Fruit fly (Drosophila melanogaster): ENCODE measurements around the gene CG31358.

The CG31358 gene

dm6 chr3R:11978278-11978677 is 53.3 kb downstream of the CG31358 start:
- TF ChIP-seq Dif (GFP tag; optimal IDR thresholded peaks at IDR 0.05; ENCODE audit: partially characterized antibody) (no peak), Dfd (GFP tag; optimal IDR thresholded peaks at IDR 0.05) (no peak), Jra (GFP tag; optimal IDR thresholded peaks at IDR 0.05) (no peak), CG32264 (GFP tag; optimal IDR thresholded peaks at IDR 0.05) (no peak), h (GFP tag; optimal IDR thresholded peaks at IDR 0.05) (no peak), lola (GFP tag; optimal IDR thresholded peaks at IDR 0.05) (no peak), jim (GFP tag; optimal IDR thresholded peaks at IDR 0.05) (no peak), br (GFP tag; optimal IDR thresholded peaks at IDR 0.05) (no peak), dmrt93B (GFP tag; optimal IDR thresholded peaks at IDR 0.05) (no peak), pan (optimal IDR thresholded peaks at IDR 0.05) (no peak)
